Fruit fly (Drosophila melanogaster) whole organism: ENCODE measurements around the gene up.

Source experiments
- Dll ChIP-seq: fragments of >200 bp; optimal IDR thresholded peaks from 2 replicates; lab custom pipeline; 2017
- pan ChIP-seq: fragments of >200 bp; optimal IDR thresholded peaks from 2 replicates; lab custom pipeline; 2017
- usp ChIP-seq: fragments of >200 bp; optimal IDR thresholded peaks from 2 replicates; lab custom pipeline; 2017; ENCODE audit warnings: missing biosample characterization, missing genetic modification characterization, mixed read lengths

- TF ChIP-seq Dll (lab: Kevin White, UChicago) (no peak), pan (no peak), usp (GFP tag; lab: Kevin White, UChicago) (no peak)
Measured at dm6 chrX:13643961-13644360, 41.6 kb upstream of the up start.
